Worm (Caenorhabditis elegans) whole organism, L2 larva: ENCODE results near the gene cyk-1.
"Not testable (repeated sequence)": the region's sequence is repeated elsewhere in the genome, so short reads cannot be mapped to it uniquely, and the experiment has no call there.

ENCODE experiments used
- aly-2 ChIP-seq: fragments of 150-350 bp; optimal IDR thresholded peaks from 2 replicates; lab custom pipeline; 2014; ENCODE audit warnings: missing biosample characterization, missing genetic modification characterization
- ama-1 ChIP-seq: fragments of 150-350 bp; optimal IDR thresholded peaks from 2 replicates; lab custom pipeline; 2018; ENCODE audit warnings: inconsistent platforms
- elt-3 ChIP-seq: sonication (generic microtip); optimal IDR thresholded peaks from 2 replicates; lab custom pipeline; 2017; ENCODE audit warnings: missing biosample characterization, missing genetic modification characterization
- gmeb-1 ChIP-seq: fragments of 150-350 bp; optimal IDR thresholded peaks from 2 replicates; lab custom pipeline; 2014; ENCODE audit warnings: missing biosample characterization, missing genetic modification characterization
- nhr-237 ChIP-seq: fragments of 150-350 bp; optimal IDR thresholded peaks from 2 replicates; lab custom pipeline; 2014; ENCODE audit warnings: missing biosample characterization, missing genetic modification characterization
- nhr-25 ChIP-seq: fragments of 150-350 bp; sonication (generic microtip); optimal IDR thresholded peaks from 3 replicates; lab custom pipeline; 2014; ENCODE audit warnings: missing biosample characterization, missing genetic modification characterization
- snpc-4 ChIP-seq: fragments of 150-350 bp; optimal IDR thresholded peaks from 2 replicates; lab custom pipeline; 2014; ENCODE audit warnings: missing biosample characterization, missing genetic modification characterization
- unc-39 ChIP-seq: fragments of 150-350 bp; optimal IDR thresholded peaks from 2 replicates; lab custom pipeline; 2014; ENCODE audit warnings: missing biosample characterization, missing genetic modification characterization
- unc-55 ChIP-seq: fragments of 150-350 bp; sonication (generic microtip); optimal IDR thresholded peaks from 3 replicates; lab custom pipeline; 2014; ENCODE audit warnings: missing biosample characterization, missing genetic modification reagents, missing genetic modification characterization
- ztf-4 ChIP-seq: fragments of 150-350 bp; optimal IDR thresholded peaks from 2 replicates; lab custom pipeline; 2014; ENCODE audit warnings: missing biosample characterization, missing genetic modification characterization

DNA sequence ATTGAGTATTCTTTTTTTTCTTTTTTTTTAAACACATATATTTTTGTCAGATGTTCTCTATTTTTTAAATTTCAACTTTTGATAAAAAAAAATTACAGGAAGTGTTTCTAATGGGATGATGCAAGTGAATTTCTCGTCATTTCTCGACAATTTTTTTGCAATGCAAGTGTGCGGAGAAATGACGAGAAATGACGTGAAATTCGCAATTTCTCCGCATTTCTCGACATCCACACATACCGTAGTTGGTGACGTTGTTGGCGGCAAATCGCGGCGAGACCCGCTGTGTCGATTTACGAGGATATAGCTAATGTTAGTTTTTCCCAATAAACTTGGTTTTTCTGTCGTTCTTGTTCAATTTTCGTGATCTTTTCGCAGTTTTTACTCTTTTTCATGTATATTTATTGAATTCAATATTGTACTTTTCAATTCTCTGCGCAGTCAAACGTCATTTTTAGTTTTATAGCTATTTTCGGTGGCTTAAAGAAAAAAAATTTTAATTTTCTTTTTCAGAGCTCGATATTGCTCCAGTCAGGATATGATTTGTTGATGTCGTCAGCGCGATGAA lies 46.9 kb downstream of the cyk-1 start, which contains the start of gene F31E3.6:
- not testable (repeated sequence) for TF ChIP-seq gmeb-1 (tag; lab: Kevin White, UChicago); aly-2; nhr-25; elt-3; unc-55 (GFP tag; lab: Kevin White, UChicago); snpc-4; ztf-4; nhr-237 (tag; lab: Kevin White, UChicago); unc-39 (tag; lab: Kevin White, UChicago); ama-1 (lab: Kevin White, UChicago)
